Worm (Caenorhabditis elegans) whole organism, mixed stage, embryonic: ENCODE data around the gene brc-1.

Experiments
- M03D4.4 ChIP-seq: sonication (generic microtip); optimal IDR thresholded peaks from 2 replicates; lab custom pipeline; 2017; ENCODE audit warnings: mild to moderate bottlenecking, missing genetic modification characterization, missing compliant biosample characterization
- bed-3 ChIP-seq: fragments of 200-800 bp; sonication (Bioruptor generic); optimal IDR thresholded peaks from 3 replicates; lab custom pipeline; 2018; ENCODE audit warnings: mild to moderate bottlenecking, missing genetic modification characterization, moderate library complexity, missing compliant biosample characterization
- blmp-1 ChIP-seq: fragments of 150-350 bp; optimal IDR thresholded peaks from 2 replicates; lab custom pipeline; 2014; ENCODE audit warnings: missing biosample characterization, missing genetic modification characterization
- ceh-39 ChIP-seq: fragments of 150-350 bp; optimal IDR thresholded peaks from 2 replicates; lab custom pipeline; 2014; ENCODE audit warnings: missing biosample characterization, missing genetic modification characterization
- ceh-43 ChIP-seq: fragments of 200-800 bp; sonication (Bioruptor generic); optimal IDR thresholded peaks from 2 replicates; lab custom pipeline; 2018; ENCODE audit warnings: mild to moderate bottlenecking, missing genetic modification characterization, moderate library complexity, missing compliant biosample characterization
- ceh-83 ChIP-seq: fragments of 200-800 bp; sonication (Bioruptor generic); optimal IDR thresholded peaks from 2 replicates; lab custom pipeline; 2018; ENCODE audit warnings: mild to moderate bottlenecking, missing genetic modification characterization, missing compliant biosample characterization
- ces-1 ChIP-seq: fragments of 150-350 bp; optimal IDR thresholded peaks from 2 replicates; lab custom pipeline; 2014; ENCODE audit warnings: missing biosample characterization, missing genetic modification reagents, missing genetic modification characterization
- cnd-1 ChIP-seq: fragments of 200-800 bp; sonication (Bioruptor generic); optimal IDR thresholded peaks from 2 replicates; lab custom pipeline; 2018; ENCODE audit warnings: mild to moderate bottlenecking, missing genetic modification characterization, missing compliant biosample characterization
- drap-1 ChIP-seq: fragments of 200-800 bp; sonication (Bioruptor generic); optimal IDR thresholded peaks from 3 replicates; lab custom pipeline; 2018; ENCODE audit warnings: mild to moderate bottlenecking, missing genetic modification characterization, missing compliant biosample characterization
- elt-1 ChIP-seq: sonication (generic microtip); optimal IDR thresholded peaks from 2 replicates; lab custom pipeline; 2017; ENCODE audit warnings: missing genetic modification characterization, mild to moderate bottlenecking, missing compliant biosample characterization, antibody characterized with exemption, moderate library complexity, borderline replicate concordance; ENCODE audit not compliant: insufficient read depth
- elt-3 ChIP-seq: fragments of 150-350 bp; optimal IDR thresholded peaks from 2 replicates; lab custom pipeline; 2014; ENCODE audit warnings: missing biosample characterization, missing genetic modification characterization
- flh-1 ChIP-seq: fragments of 200-800 bp; sonication (Bioruptor generic); optimal IDR thresholded peaks from 2 replicates; lab custom pipeline; 2018; ENCODE audit warnings: mild to moderate bottlenecking, missing genetic modification characterization, moderate library complexity, missing compliant biosample characterization
- ham-2 ChIP-seq: fragments of 200-800 bp; sonication (Bioruptor generic); optimal IDR thresholded peaks from 2 replicates; lab custom pipeline; 2018; ENCODE audit warnings: mild to moderate bottlenecking, missing genetic modification characterization, missing compliant biosample characterization
- hlh-1 ChIP-seq: fragments of 150-350 bp; optimal IDR thresholded peaks from 2 replicates; lab custom pipeline; 2014; ENCODE audit warnings: missing biosample characterization, missing genetic modification reagents, missing genetic modification characterization
- lin-13 ChIP-seq: fragments of 150-350 bp; optimal IDR thresholded peaks from 2 replicates; lab custom pipeline; 2014; ENCODE audit warnings: missing biosample characterization, missing genetic modification characterization
- lin-32 ChIP-seq: fragments of 200-800 bp; sonication (Bioruptor generic); optimal IDR thresholded peaks from 2 replicates; lab custom pipeline; 2018; ENCODE audit warnings: mild to moderate bottlenecking, missing genetic modification characterization, missing compliant biosample characterization
- lsy-2 ChIP-seq: fragments of 150-350 bp; optimal IDR thresholded peaks from 2 replicates; lab custom pipeline; 2014; ENCODE audit warnings: missing biosample characterization, missing genetic modification characterization
- mab-5 ChIP-seq: fragments of 150-350 bp; optimal IDR thresholded peaks from 2 replicates; lab custom pipeline; 2014; ENCODE audit warnings: missing biosample characterization, missing genetic modification characterization
- mep-1 ChIP-seq: fragments of 150-350 bp; optimal IDR thresholded peaks from 2 replicates; lab custom pipeline; 2017; ENCODE audit warnings: missing biosample characterization, missing genetic modification reagents, missing genetic modification characterization, inconsistent platforms
- mls-2 ChIP-seq: sonication (generic microtip); optimal IDR thresholded peaks from 2 replicates; lab custom pipeline; 2016; ENCODE audit warnings: mild to moderate bottlenecking, missing genetic modification characterization, moderate library complexity, missing compliant biosample characterization
- nhr-12 ChIP-seq: fragments of 150-350 bp; optimal IDR thresholded peaks from 2 replicates; lab custom pipeline; 2014; ENCODE audit warnings: missing biosample characterization, missing genetic modification characterization
- nhr-2 ChIP-seq: fragments of 150-350 bp; optimal IDR thresholded peaks from 2 replicates; lab custom pipeline; 2014; ENCODE audit warnings: missing biosample characterization, missing genetic modification characterization
- nhr-237 ChIP-seq: fragments of 150-350 bp; optimal IDR thresholded peaks from 2 replicates; lab custom pipeline; 2014; ENCODE audit warnings: missing biosample characterization, missing genetic modification characterization
- nhr-28 ChIP-seq: fragments of 150-350 bp; optimal IDR thresholded peaks from 2 replicates; lab custom pipeline; 2014; ENCODE audit warnings: missing biosample characterization, missing genetic modification characterization
- nhr-76 ChIP-seq: sonication (generic microtip); optimal IDR thresholded peaks from 2 replicates; lab custom pipeline; 2017; ENCODE audit warnings: missing biosample characterization, missing genetic modification characterization
- pha-4 ChIP-seq: fragments of 150-350 bp; optimal IDR thresholded peaks from 2 replicates; lab custom pipeline; 2018; ENCODE audit warnings: missing biosample characterization, missing genetic modification reagents, missing genetic modification characterization
- sem-2 ChIP-seq: fragments of 200-800 bp; sonication (Bioruptor generic); optimal IDR thresholded peaks from 2 replicates; lab custom pipeline; 2018; ENCODE audit warnings: mild to moderate bottlenecking, missing genetic modification characterization, missing compliant biosample characterization
- snpc-4 ChIP-seq: fragments of 150-350 bp; optimal IDR thresholded peaks from 2 replicates; lab custom pipeline; 2014; ENCODE audit warnings: missing biosample characterization, missing genetic modification characterization
- sptf-1 ChIP-seq: sonication (generic microtip); optimal IDR thresholded peaks from 2 replicates; lab custom pipeline; 2017; ENCODE audit warnings: mild to moderate bottlenecking, missing genetic modification characterization, moderate library complexity, missing compliant biosample characterization
- tbx-8 ChIP-seq: fragments of 200-800 bp; sonication (Bioruptor generic); optimal IDR thresholded peaks from 2 replicates; lab custom pipeline; 2018; ENCODE audit warnings: mild to moderate bottlenecking, missing genetic modification characterization, moderate library complexity, missing compliant biosample characterization
- unc-120 ChIP-seq: sonication (generic microtip); optimal IDR thresholded peaks from 2 replicates; lab custom pipeline; 2017; ENCODE audit warnings: missing genetic modification characterization, missing compliant biosample characterization; ENCODE audit not compliant: poor library complexity, severe bottlenecking
- unc-39 ChIP-seq: fragments of 150-350 bp; optimal IDR thresholded peaks from 2 replicates; lab custom pipeline; 2014; ENCODE audit warnings: missing biosample characterization, missing genetic modification characterization
- unc-62 ChIP-seq: fragments of 150-350 bp; optimal IDR thresholded peaks from 2 replicates; lab custom pipeline; 2014; ENCODE audit warnings: missing biosample characterization, missing genetic modification reagents, missing genetic modification characterization
- zip-8 ChIP-seq: fragments of 150-350 bp; optimal IDR thresholded peaks from 2 replicates; lab custom pipeline; 2014; ENCODE audit warnings: missing biosample characterization, missing genetic modification characterization
- ztf-11 ChIP-seq: fragments of 150-350 bp; optimal IDR thresholded peaks from 2 replicates; lab custom pipeline; 2014; ENCODE audit warnings: missing biosample characterization, missing genetic modification characterization

brc-1 gene

DNA sequence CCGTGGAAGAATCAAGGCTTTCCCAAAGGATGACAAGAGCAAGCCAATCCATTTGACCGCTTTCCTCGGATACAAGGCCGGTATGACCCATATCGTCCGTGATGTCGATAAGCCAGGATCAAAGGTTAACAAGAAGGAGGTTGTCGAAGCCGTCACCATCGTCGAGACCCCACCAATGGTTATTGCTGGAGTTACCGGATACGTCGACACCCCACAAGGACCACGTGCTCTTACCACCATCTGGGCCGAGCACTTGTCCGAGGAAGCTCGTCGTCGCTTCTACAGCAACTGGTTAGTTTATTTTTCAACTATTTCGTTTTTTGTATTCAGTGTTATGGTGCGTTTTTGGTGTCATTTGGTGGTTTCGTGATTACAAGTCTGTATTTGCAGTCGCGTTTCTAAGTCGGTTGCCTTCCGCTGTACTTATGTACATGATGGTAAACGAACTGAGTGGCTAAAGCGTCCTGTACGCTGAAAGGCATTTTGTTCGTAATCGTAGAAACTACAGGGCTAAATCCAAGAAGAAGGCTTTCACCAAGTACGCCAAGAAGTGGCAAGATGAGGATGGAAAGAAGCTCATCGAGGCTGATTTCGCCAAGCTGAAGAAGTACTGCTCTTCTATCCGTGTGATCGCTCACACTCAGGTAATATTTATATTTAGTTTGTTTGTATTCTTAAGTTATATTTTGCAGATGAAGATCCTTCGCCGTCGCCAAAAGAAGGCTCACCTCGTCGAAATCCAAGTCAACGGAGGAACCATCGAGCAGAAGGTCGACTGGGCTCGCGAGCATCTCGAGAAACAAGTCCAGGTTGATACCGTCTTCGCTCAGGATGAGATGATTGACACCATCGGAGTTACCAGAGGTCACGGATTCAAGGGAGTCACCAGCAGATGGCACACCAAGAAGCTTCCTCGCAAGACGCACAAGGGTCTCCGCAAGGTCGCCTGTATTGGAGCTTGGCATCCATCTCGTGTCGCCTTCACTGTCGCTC, 5.5 kb upstream of the brc-1 start:
- TF ChIP-seq mep-1 (no peak), lsy-2 (no peak), zip-8 (tag; lab: Kevin White, UChicago) (no peak), unc-120 (tag; lab: Kevin White, UChicago) (no peak), nhr-2 (no peak), ceh-83 (GFP tag; lab: Kevin White, UChicago) (no peak), tbx-8 (GFP tag; lab: Kevin White, UChicago) (no peak), pha-4 (tag; lab: Kevin White, UChicago) (no peak), nhr-28 (tag; lab: Kevin White, UChicago) (no peak)

DNA sequence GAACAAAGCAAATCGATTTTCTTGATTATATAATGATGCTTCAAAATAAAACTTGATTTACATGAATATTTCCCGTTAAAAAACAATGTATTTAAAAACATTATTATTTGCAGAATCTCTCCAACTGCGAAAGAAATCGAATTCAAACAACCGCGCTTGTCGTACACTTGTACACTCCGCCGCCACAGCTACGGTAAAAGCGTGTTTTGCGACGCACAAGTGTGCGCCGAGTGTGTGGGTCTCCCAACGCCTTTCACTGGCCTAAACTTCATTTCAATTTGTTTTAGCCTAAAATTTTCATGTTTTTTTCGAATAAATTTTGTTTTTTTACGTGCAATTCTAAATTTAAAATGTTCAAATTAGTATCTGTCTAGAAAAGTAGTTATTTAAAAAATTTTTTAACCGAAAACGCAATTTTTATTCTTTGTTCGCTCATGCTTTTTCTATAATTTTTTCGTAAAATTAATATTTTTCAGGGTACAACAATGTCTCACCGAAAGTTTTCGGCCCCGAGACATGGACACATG, 4.7 kb upstream of the brc-1 start, which contains the start of gene rpl-3:
Gene rpl-3 (plus strand): TSS at position 477 of the 527 bp plus-strand sequence.
- TF ChIP-seq ham-2 (GFP tag; lab: Kevin White, UChicago) = peak; percentile 97
- TF ChIP-seq unc-39 (tag; lab: Kevin White, UChicago) = peak; percentile 98
- no peak for TF ChIP-seq snpc-4 (tag; lab: Kevin White, UChicago)
- TF ChIP-seq tbx-8 (GFP tag; lab: Kevin White, UChicago) = peak; percentile 96
- TF ChIP-seq lsy-2 = peak; percentile 100
- TF ChIP-seq flh-1 (GFP tag; lab: Kevin White, UChicago) = peak; percentile 78
- TF ChIP-seq lin-32 (GFP tag; lab: Kevin White, UChicago) = peak; percentile 81
- peak; percentile 99 for TF ChIP-seq mls-2 (tag; lab: Kevin White, UChicago)
- TF ChIP-seq unc-120 (tag; lab: Kevin White, UChicago) = peak; percentile 99
- TF ChIP-seq mep-1 = peak; percentile 100
- TF ChIP-seq ceh-39 (tag; lab: Kevin White, UChicago) = peak; percentile 99
- TF ChIP-seq hlh-1 (tag; lab: Kevin White, UChicago) = peak; percentile 92
- peak; percentile 86 for TF ChIP-seq mab-5 (tag; lab: Kevin White, UChicago)
- TF ChIP-seq ces-1 (GFP tag; lab: Kevin White, UChicago) = peak; percentile 97
- peak; percentile 99 for TF ChIP-seq drap-1
- peak; percentile 85 for TF ChIP-seq bed-3
- peak; percentile 80 for TF ChIP-seq sem-2 (GFP tag; lab: Kevin White, UChicago)
- peak; percentile 97 for TF ChIP-seq unc-62
- TF ChIP-seq cnd-1 (tag; lab: Kevin White, UChicago) = peak; percentile 99
- TF ChIP-seq ceh-83 (GFP tag; lab: Kevin White, UChicago) = peak; percentile 97
- peak; percentile 96 for TF ChIP-seq ceh-43
- peak; percentile 98 for TF ChIP-seq M03D4.4 (tag; lab: Kevin White, UChicago)
- peak; percentile 93 for TF ChIP-seq nhr-28 (tag; lab: Kevin White, UChicago)
- peak; percentile 98 for TF ChIP-seq nhr-12 (tag; lab: Kevin White, UChicago)
- TF ChIP-seq zip-8 (tag; lab: Kevin White, UChicago) = peak; percentile 10
- TF ChIP-seq nhr-237 (tag; lab: Kevin White, UChicago) = peak; percentile 100
- peak; percentile 90 for TF ChIP-seq elt-1
- TF ChIP-seq elt-3 (tag; lab: Kevin White, UChicago) = peak; percentile 95
- TF ChIP-seq nhr-76 (tag; lab: Kevin White, UChicago) = peak; percentile 14
- TF ChIP-seq ztf-11 = peak; percentile 97
- TF ChIP-seq lin-13 (tag; lab: Kevin White, UChicago) = peak; percentile 100
- TF ChIP-seq pha-4 (tag; lab: Kevin White, UChicago) = peak; percentile 100
- TF ChIP-seq nhr-2 = peak; percentile 79
- peak; percentile 99 for TF ChIP-seq sptf-1
- TF ChIP-seq blmp-1 (tag; lab: Kevin White, UChicago) = peak; percentile 93
